Worm (Caenorhabditis elegans): ENCODE data around the gene F22H10.2.
A peak's percentile ranks its signal among the peaks of the same experiment; 100 is the strongest.

F22H10.2 gene

DNA sequence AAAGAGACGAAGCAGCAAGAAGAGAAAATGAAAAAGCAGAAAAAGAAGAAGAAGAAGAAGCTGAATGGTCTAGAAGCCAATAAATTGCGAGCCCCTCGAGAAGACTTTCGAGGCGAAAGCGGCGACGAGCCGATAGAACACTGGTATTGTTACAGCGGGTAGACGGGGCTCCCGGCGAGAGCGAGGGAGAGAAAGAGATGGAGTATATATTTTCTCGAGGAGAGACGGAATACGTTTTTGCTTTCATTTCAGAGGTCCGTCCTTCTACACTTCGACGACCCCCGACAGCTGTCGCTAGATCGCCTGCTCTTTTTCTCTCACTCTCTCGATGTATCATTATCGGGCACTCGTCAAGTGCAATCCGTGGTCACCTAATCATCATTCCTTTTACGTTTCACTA is 24.1 kb upstream of the F22H10.2 start:
- TF ChIP-seq lsy-2 (tag; optimal IDR thresholded peaks at IDR 0.05) (peak in 1 of 2 experiments; percentile 9), sma-9 (GFP tag; optimal IDR thresholded peaks at IDR 0.05) (peak; percentile 10), sma-9 (tag; optimal IDR thresholded peaks at IDR 0.05) (no peak), lin-11 (tag; optimal IDR thresholded peaks at IDR 0.05) (no peak), F13H6.1 (tag; optimal IDR thresholded peaks at IDR 0.05) (peak; percentile 78), nhr-129 (tag; optimal IDR thresholded peaks at IDR 0.05) (peak; percentile 39)

DNA sequence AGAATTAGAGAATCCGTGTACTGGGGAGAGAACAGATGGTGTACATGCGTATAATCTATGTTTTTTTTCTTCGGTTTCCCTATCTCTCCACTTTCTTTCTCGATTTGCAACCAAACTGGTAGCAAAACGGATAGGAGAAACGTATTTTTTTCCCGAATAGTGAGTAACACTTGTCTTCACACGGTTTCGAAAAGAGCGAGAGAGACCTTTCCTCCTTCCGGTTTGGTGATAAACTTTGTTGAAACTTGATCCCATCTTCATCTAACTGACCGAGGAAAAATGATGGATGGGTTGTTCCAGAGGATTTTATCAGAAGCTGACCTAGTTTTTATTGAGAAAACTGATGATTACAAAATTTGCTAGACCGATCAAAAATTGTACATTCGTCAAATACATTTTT is 21.0 kb upstream of the F22H10.2 start:
- TF ChIP-seq R02D3.7 (tag; optimal IDR thresholded peaks at IDR 0.05) (no peak), ceh-82 (tag; optimal IDR thresholded peaks at IDR 0.05) (no peak), zag-1 (tag; optimal IDR thresholded peaks at IDR 0.05) (no peak), F13H6.1 (tag; optimal IDR thresholded peaks at IDR 0.05) (no peak), lin-39 (tag; optimal IDR thresholded peaks at IDR 0.05) (no peak), ztf-1 (GFP tag; conservative IDR thresholded peaks at IDR 0.05) (no peak)

DNA sequence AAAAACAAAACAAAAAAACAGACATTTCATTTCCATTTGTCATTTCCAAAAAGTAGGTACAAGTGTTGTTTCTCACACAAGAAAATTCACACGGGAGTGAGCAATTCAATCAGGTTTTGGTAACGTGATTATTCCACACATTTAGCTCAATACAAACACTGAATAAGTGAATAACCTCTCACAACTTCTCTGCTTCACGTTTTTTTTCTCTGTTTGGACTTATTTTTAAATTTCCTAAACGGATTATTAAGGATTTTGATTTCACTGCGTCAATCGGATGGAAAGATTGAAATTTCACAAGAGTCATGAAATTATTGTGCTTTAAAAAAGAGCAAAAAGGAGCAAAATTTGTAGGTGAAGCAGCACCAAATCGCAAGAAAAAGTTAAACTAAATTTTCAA is 19.1 kb upstream of the F22H10.2 start:
- TF ChIP-seq unc-62 (GFP tag; optimal IDR thresholded peaks at IDR 0.05) (no peak), lin-13 (GFP tag; optimal IDR thresholded peaks at IDR 0.05) (no peak), mab-5 (tag; optimal IDR thresholded peaks at IDR 0.05) (no peak), crh-2 (tag; optimal IDR thresholded peaks at IDR 0.05) (no peak), elt-3 (tag; optimal IDR thresholded peaks at IDR 0.05) (no peak), ztf-4 (tag; optimal IDR thresholded peaks at IDR 0.05) (no peak), ztf-1 (GFP tag; conservative IDR thresholded peaks at IDR 0.05) (no peak), skn-1 (tag; optimal IDR thresholded peaks at IDR 0.05) (no peak), dmd-4 (tag; optimal IDR thresholded peaks at IDR 0.05) (no peak), ceh-16 (tag; optimal IDR thresholded peaks at IDR 0.05) (no peak)

DNA sequence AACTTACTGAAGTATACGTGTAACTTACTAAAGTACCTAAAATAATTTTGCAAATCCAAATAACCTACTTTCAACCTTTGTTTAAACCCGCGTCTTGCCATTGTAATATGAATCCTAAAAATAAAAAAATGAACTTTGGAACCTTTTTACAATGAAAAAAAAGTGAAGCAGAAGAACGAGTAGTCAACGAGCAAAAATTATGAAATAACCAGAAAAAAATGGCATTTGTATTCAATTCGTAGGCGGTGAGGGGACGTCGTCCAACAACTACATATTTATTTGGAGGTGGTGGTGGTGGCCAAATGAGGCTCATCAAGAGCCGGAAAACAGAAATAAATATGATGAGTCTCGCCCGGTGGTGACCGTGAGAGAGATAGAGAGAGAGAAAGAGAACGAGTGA is 16.6 kb upstream of the F22H10.2 start, which contains the start of gene F43B10.1:
F43B10.1 (minus strand) TSS at position 101 of the 400 bp plus-strand sequence.
- no peak for TF ChIP-seq nhr-12 (tag; optimal IDR thresholded peaks at IDR 0.05)

DNA sequence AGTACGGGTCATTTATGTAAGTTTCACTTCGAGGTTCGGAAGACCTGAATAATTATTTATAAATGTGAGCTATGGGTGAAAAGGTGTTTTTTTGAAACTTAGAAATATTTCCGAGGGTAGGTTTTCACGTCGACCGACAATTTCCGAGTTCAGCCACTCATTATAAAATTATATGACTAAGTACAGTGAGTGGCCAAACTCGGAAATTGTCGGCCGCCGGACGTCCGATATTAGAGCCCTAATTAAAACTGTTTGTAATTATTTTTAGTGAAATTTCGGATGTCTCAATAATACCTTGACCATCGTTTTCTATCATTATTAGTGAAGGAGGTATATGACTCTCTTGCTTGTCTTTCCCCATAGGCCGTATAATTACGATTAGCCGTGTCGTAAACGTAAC is 11.8 kb upstream of the F22H10.2 start:
- TF ChIP-seq fos-1 (tag; optimal IDR thresholded peaks at IDR 0.05) = no peak
- TF ChIP-seq unc-39 (tag; optimal IDR thresholded peaks at IDR 0.05) = no peak
- TF ChIP-seq Y55F3AM.14 (GFP tag; optimal IDR thresholded peaks at IDR 0.05) = no peak

DNA sequence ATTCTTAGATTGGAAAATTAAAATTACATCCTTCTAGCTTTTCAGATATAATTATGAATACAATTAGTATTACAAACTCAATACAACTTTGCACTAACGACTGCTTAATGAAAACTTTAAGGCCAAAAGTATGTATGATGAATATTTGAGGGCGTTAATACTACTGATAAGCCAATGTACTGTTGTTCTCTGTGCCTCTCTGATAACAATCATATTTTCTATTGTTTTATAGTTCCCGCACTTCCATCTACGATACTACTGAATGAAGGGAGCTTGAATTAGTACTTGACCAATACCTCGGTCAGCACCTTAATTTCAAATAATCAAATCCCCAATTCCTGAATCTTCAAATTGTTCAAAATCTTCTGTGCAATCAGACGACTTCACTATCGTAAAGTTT is 10.2 kb upstream of the F22H10.2 start:
- TF ChIP-seq fos-1 (tag; optimal IDR thresholded peaks at IDR 0.05) = peak; percentile 56
- no peak for TF ChIP-seq mbf-1 (tag; optimal IDR thresholded peaks at IDR 0.05)
- no peak for TF ChIP-seq nhr-25 (tag; optimal IDR thresholded peaks at IDR 0.05)
- TF ChIP-seq F13H6.1 (tag; optimal IDR thresholded peaks at IDR 0.05) = peak; percentile 2

DNA sequence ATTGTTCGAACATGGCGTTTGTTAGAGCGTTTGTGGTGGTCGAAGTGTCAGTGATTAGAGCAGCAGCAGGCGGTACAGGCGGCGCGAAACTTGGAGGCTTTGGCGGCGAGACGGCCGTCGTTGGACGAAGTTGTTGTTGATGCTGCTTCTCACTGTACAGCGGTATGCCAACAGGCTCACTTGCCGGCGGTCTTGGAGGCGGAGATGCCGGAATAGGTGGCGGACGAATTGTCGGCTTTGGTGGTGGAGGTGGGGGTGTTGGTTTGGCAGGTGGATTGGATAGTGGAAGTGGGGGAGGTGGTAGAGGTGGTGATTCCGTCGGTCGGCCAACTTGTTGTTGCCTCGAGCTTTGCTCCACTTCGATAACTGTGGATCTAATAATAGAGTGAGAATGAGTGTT is 8.1 kb upstream of the F22H10.2 start:
- TF ChIP-seq sma-9 (GFP tag; optimal IDR thresholded peaks at IDR 0.05) = no peak
- no peak for TF ChIP-seq sma-9 (tag; optimal IDR thresholded peaks at IDR 0.05)
- no peak for TF ChIP-seq ZK546.5 (tag; optimal IDR thresholded peaks at IDR 0.05)
- TF ChIP-seq peb-1 (tag; optimal IDR thresholded peaks at IDR 0.05) = no peak
- no peak for TF ChIP-seq ama-1 (optimal IDR thresholded peaks at IDR 0.05)
- TF ChIP-seq ceh-16 (tag; optimal IDR thresholded peaks at IDR 0.05) = no peak
- TF ChIP-seq ztf-4 (tag; optimal IDR thresholded peaks at IDR 0.05) = no peak
- TF ChIP-seq lin-13 (GFP tag; optimal IDR thresholded peaks at IDR 0.05) = no peak

DNA sequence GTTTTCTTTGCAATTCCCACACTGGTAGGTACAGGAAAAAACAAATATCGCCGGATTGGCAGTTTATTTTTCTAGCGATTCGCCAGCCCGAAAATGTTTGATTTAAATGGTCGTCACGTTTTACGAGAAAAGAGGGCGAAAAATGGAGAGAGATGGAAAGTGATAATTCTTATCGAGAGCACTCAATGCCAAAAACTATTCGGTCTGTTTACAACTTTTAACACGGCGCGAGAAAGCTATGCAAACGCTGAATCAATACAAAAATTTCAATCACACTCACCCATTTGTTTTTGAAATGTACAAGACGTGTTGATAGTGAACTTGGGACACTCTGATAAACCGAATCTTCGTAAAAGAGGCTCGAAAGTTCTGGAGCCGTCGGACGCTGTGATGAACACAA is 6.7 kb upstream of the F22H10.2 start:
- peak; percentile 12 for TF ChIP-seq gmeb-1 (tag; optimal IDR thresholded peaks at IDR 0.05)
- no peak for TF ChIP-seq nhr-23 (tag; optimal IDR thresholded peaks at IDR 0.05)
- TF ChIP-seq nhr-237 (tag; optimal IDR thresholded peaks at IDR 0.05) = no peak
- no peak for TF ChIP-seq unc-39 (tag; optimal IDR thresholded peaks at IDR 0.05)
- TF ChIP-seq peb-1 (tag; optimal IDR thresholded peaks at IDR 0.05) = no peak
- no peak for TF ChIP-seq Y55F3AM.14 (GFP tag; optimal IDR thresholded peaks at IDR 0.05)
- TF ChIP-seq dmd-4 (tag; optimal IDR thresholded peaks at IDR 0.05) = no peak
- TF ChIP-seq nhr-12 (tag; optimal IDR thresholded peaks at IDR 0.05) = no peak
- TF ChIP-seq aly-2 (tag; optimal IDR thresholded peaks at IDR 0.05) = no peak
- TF ChIP-seq crh-2 (tag; optimal IDR thresholded peaks at IDR 0.05) = peak; percentile 43
- no peak for TF ChIP-seq ztf-1 (GFP tag; conservative IDR thresholded peaks at IDR 0.05)
- no peak for TF ChIP-seq nhr-11 (tag; optimal IDR thresholded peaks at IDR 0.05)
- TF ChIP-seq fos-1 (tag; optimal IDR thresholded peaks at IDR 0.05) = peak; percentile 76
- TF ChIP-seq ztf-11 (tag; optimal IDR thresholded peaks at IDR 0.05) = no peak

Data from whole organism, L2 larva.